Worm (Caenorhabditis elegans): ENCODE results near the gene mut-7.
A peak's percentile ranks its signal among the peaks of the same experiment; 100 is the strongest.

The mut-7 gene

DNA sequence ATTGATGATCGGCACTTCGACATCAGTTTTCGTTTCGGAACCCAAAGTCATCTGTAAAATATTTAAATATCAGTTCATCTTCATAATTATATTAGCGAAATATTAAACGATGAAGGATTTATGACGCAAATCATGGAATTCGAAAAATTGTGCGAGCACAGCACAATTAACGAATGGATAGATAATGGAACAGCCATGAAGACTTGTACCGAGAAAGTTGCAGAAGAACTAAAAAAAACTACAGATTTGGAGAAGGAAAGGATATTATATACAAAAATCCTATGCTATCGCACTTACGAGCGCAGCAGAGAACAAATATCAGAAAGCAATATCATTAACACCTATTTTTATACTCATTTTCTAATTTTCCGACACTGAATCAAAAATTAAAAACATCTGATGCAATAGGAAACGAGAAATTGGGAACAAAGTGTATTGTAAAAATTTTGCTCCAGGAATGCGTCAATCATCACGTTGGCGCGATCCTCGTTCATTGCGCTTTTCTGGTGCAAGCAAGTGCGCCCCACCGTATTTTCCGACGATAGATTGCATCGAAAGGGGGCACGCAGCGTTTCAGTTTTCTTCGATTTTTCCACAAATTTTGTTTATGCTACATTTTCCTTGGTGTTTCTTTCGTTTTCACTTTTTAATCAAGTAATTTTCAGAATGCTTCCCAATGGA, 20.6 kb downstream of the mut-7 start, which contains the start of the genes clu-1 and prp-40 (continued):
- TF ChIP-seq dmd-4 (tag; optimal IDR thresholded peaks at IDR 0.05; ENCODE audit: borderline replicate concordance) (no peak), ets-4 (tag; optimal IDR thresholded peaks at IDR 0.05) (no peak), C08G9.2 (tag; optimal IDR thresholded peaks at IDR 0.05) (no peak), C38D4.7 (GFP tag; optimal IDR thresholded peaks at IDR 0.05) (no peak), ceh-19 (GFP tag; optimal IDR thresholded peaks at IDR 0.05) (no peak), hlh-13 (GFP tag; optimal IDR thresholded peaks at IDR 0.05) (no peak), pha-2 (tag; optimal IDR thresholded peaks at IDR 0.05) (no peak), ceh-34 (tag; optimal IDR thresholded peaks at IDR 0.05) (peak; percentile 5), odd-2 (tag; optimal IDR thresholded peaks at IDR 0.05) (no peak), ceh-45 (GFP tag; IDR thresholded peaks at IDR 0.05) (no peak), ceh-22 (tag; optimal IDR thresholded peaks at IDR 0.05) (no peak), unc-42 (tag; optimal IDR thresholded peaks at IDR 0.05) (peak; percentile 75), mec-3 (tag; optimal IDR thresholded peaks at IDR 0.05; ENCODE audit: borderline replicate concordance) (no peak), npax-4 (tag; optimal IDR thresholded peaks at IDR 0.05) (no peak), unc-55 (GFP tag; optimal IDR thresholded peaks at IDR 0.05) (peak; percentile 56), lin-11 (tag; optimal IDR thresholded peaks at IDR 0.05) (no peak)

DNA sequence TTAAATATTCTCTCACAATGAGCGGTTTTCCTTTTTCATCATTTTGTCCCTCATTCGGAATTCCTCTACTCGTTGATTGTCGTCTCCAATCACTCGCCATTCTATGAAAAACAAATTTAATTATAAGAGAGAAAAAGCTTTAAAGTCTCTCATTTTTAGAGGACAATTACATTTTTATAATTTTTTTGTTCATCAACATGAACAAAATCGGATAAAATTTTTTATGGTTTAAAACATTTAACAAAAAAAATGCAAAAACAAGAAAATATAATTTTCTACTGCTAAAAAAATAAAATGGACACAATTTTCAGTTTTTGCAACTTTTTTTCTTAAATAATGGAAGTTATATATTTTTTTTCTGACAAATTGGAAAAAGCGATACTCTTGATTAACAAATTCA, 26.0 kb downstream of the mut-7 start, which contains the start of gene F55H2.7:
Gene F55H2.7 (minus strand): TSS at position 101 of the 400 bp plus-strand sequence.
- TF ChIP-seq lin-11 (tag; optimal IDR thresholded peaks at IDR 0.05) (no peak), pha-2 (tag; optimal IDR thresholded peaks at IDR 0.05) (no peak), ceh-14 (tag; optimal IDR thresholded peaks at IDR 0.05) (no peak), F13H6.1 (tag; optimal IDR thresholded peaks at IDR 0.05) (no peak), mec-3 (tag; optimal IDR thresholded peaks at IDR 0.05; ENCODE audit: borderline replicate concordance) (no peak), T23F11.4 (GFP tag; optimal IDR thresholded peaks at IDR 0.05) (no peak), madf-2 (tag; optimal IDR thresholded peaks at IDR 0.05) (no peak), ceh-30 (tag; optimal IDR thresholded peaks at IDR 0.05) (no peak), npax-4 (tag; optimal IDR thresholded peaks at IDR 0.05) (no peak), sox-4 (tag; optimal IDR thresholded peaks at IDR 0.05) (no peak), ceh-24 (tag; optimal IDR thresholded peaks at IDR 0.05) (no peak)

DNA sequence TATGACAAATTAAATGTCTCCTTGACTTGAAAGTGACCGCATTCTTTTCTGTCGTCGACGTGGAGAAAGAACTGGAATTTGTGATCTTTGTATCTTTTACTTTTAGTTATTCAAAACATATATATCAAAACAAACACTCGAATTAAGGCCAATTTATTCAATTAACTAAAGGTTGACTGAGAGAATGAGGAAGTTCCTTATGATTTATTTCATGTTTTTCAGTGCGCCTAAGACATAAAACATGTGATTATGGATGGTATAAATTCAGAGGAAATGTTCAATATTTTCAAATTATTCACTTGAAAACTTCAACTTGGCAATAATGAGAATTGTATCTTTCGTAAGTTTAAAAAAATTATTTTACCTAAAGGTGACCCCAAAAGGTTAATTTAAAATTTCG, 28.6 kb downstream of the mut-7 start, which contains the start of gene F55H2.8:
Gene F55H2.8 (plus strand): TSS at position 301 of the 400 bp plus-strand sequence.
- TF ChIP-seq sdc-2 (tag; optimal IDR thresholded peaks at IDR 0.05) (no peak), hlh-30 (tag; optimal IDR thresholded peaks at IDR 0.05; ENCODE audit: insufficient read depth) (no peak), pros-1 (tag; optimal IDR thresholded peaks at IDR 0.05) (no peak), che-1 (tag; optimal IDR thresholded peaks at IDR 0.05) (no peak), ceh-2 (tag; optimal IDR thresholded peaks at IDR 0.05) (no peak), dmd-4 (tag; optimal IDR thresholded peaks at IDR 0.05; ENCODE audit: borderline replicate concordance) (no peak), ceh-14 (tag; optimal IDR thresholded peaks at IDR 0.05) (no peak), ceh-30 (tag; optimal IDR thresholded peaks at IDR 0.05) (no peak), unc-3 (GFP tag; conservative IDR thresholded peaks at IDR 0.05) (no peak), unc-3 (tag; optimal IDR thresholded peaks at IDR 0.05) (no peak), pag-3 (tag; optimal IDR thresholded peaks at IDR 0.05; ENCODE audit: borderline replicate concordance) (no peak), unc-86 (tag; optimal IDR thresholded peaks at IDR 0.05) (no peak)

DNA sequence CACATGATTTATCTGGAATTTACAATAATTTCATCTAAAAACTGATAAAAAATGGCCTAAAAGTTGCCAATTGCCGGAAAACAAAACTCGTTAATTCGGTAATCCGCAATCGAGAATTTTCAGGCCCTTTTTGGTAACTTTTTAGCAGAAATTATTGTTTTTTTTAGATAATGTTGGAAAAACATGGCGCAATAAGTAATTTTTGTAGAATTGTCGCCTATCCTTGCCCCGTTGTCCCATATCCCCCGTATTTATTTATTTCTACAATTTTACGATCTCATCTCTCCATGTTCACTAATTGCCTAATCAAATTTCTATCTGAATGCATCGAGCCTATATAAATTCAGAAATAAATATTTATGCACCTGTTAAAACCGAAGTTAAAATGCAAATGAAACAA, 29.2 kb downstream of the mut-7 start:
- TF ChIP-seq hlh-8 (tag; optimal IDR thresholded peaks at IDR 0.05): no peak
- no peak for TF ChIP-seq ceh-18 (tag; optimal IDR thresholded peaks at IDR 0.05)
- TF ChIP-seq fkh-10 (GFP tag; optimal IDR thresholded peaks at IDR 0.05): no peak
- TF ChIP-seq pat-9 (tag; optimal IDR thresholded peaks at IDR 0.05): no peak
- TF ChIP-seq ceh-31 (tag; optimal IDR thresholded peaks at IDR 0.05): no peak
- no peak for TF ChIP-seq ceh-9 (tag; optimal IDR thresholded peaks at IDR 0.05)
- TF ChIP-seq pax-1 (tag; optimal IDR thresholded peaks at IDR 0.05): no peak
